Worm (Caenorhabditis elegans) whole organism, L1 larva: ENCODE results near the gene srbc-39.

Experiments
- Y116A8C.19 ChIP-seq: sonication (generic microtip); optimal IDR thresholded peaks from 2 replicates; lab custom pipeline; 2016; ENCODE audit warnings: missing compliant biosample characterization, missing genetic modification characterization, borderline replicate concordance
- ama-1 ChIP-seq: fragments of 150-350 bp; optimal IDR thresholded peaks from 2 replicates; lab custom pipeline; 2014
- blmp-1 ChIP-seq: fragments of 150-350 bp; optimal IDR thresholded peaks from 2 replicates; lab custom pipeline; 2014; ENCODE audit warnings: missing biosample characterization, missing genetic modification characterization
- egl-13 ChIP-seq: sonication (generic microtip); optimal IDR thresholded peaks from 2 replicates; lab custom pipeline; 2016; ENCODE audit warnings: missing genotype, missing genetic modification reagents, missing genetic modification characterization, missing compliant biosample characterization
- elt-2 ChIP-seq: sonication (generic microtip); optimal IDR thresholded peaks from 2 replicates; lab custom pipeline; 2016; ENCODE audit warnings: missing genetic modification characterization, mild to moderate bottlenecking, inconsistent platforms, missing compliant biosample characterization, missing genetic modification reagents
- lin-15B ChIP-seq: fragments of 150-350 bp; sonication (generic microtip); optimal IDR thresholded peaks from 3 replicates; lab custom pipeline; 2014; ENCODE audit warnings: missing biosample characterization, missing genetic modification characterization
- lin-39 ChIP-seq: fragments of 150-350 bp; optimal IDR thresholded peaks from 2 replicates; lab custom pipeline; 2014; ENCODE audit warnings: missing biosample characterization, missing genetic modification reagents, missing genetic modification characterization
- mep-1 ChIP-seq: fragments of 150-350 bp; optimal IDR thresholded peaks from 2 replicates; lab custom pipeline; 2014; ENCODE audit warnings: missing biosample characterization, missing genetic modification characterization
- nhr-76 ChIP-seq: sonication (generic microtip); optimal IDR thresholded peaks from 2 replicates; lab custom pipeline; 2017; ENCODE audit warnings: missing biosample characterization, missing genetic modification characterization
- rnt-1 ChIP-seq: sonication (generic microtip); optimal IDR thresholded peaks from 2 replicates; lab custom pipeline; 2016; ENCODE audit warnings: mild to moderate bottlenecking, missing genetic modification characterization, moderate library complexity, missing compliant biosample characterization
- snpc-4 ChIP-seq: fragments of 150-350 bp; optimal IDR thresholded peaks from 2 replicates; lab custom pipeline; 2014; ENCODE audit warnings: missing biosample characterization, missing genetic modification characterization
- xbp-1 ChIP-seq: sonication (generic microtip); optimal IDR thresholded peaks from 2 replicates; lab custom pipeline; 2016; ENCODE audit warnings: missing genetic modification characterization, missing compliant biosample characterization
- ztf-11 ChIP-seq, 2 experiments: sonication (generic microtip); optimal IDR thresholded peaks; 2 replicates each; lab custom pipeline; 2016 to 2017; ENCODE audit warnings: missing genetic modification characterization in 2 of 2, missing biosample characterization in 1 of 2, missing compliant biosample characterization in 1 of 2

DNA sequence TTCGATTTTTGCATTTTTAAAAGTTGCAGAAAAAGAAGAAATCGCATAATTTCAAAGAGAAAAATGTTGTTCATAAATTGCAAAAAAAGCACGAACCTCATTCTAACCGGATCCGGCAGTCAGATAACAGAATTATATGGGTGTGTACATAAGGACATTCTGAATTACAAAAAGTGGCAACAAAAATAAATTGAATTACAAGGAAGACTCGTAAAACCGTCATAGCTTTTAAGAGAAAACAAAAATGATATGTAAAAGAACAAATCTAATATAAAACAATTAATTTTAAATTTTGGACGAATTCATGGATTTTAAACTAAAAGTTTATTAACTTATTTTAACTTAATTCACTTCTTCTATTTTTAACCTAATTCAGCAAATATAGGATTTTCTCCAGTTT, 48.7 kb upstream of the srbc-39 start, which contains the start of gene F31F4.17:
- TF ChIP-seq rnt-1 (tag; lab: Kevin White, UChicago): no peak
- TF ChIP-seq snpc-4 (tag; lab: Kevin White, UChicago): no peak
- no peak for TF ChIP-seq elt-2
- TF ChIP-seq lin-15B: no peak
- no peak for TF ChIP-seq ztf-11 (tag; optimal IDR thresholded peaks at IDR 0.05; lab: Kevin White, UChicago)
- TF ChIP-seq egl-13 (tag; lab: Kevin White, UChicago): no peak
- no peak for TF ChIP-seq xbp-1 (tag; lab: Kevin White, UChicago)
- TF ChIP-seq blmp-1: no peak
- no peak for TF ChIP-seq lin-39 (tag; lab: Kevin White, UChicago)
- no peak for TF ChIP-seq ama-1 (lab: Kevin White, UChicago)
- TF ChIP-seq Y116A8C.19 (tag; lab: Kevin White, UChicago): no peak
- no peak for TF ChIP-seq nhr-76 (tag; lab: Kevin White, UChicago)
- no peak for TF ChIP-seq mep-1 (tag; lab: Kevin White, UChicago)
